Worm (Caenorhabditis elegans): ENCODE measurements around the gene nspb-1.
A peak's percentile ranks its signal among the peaks of the same experiment; 100 is the strongest.

Gene nspb-1

DNA sequence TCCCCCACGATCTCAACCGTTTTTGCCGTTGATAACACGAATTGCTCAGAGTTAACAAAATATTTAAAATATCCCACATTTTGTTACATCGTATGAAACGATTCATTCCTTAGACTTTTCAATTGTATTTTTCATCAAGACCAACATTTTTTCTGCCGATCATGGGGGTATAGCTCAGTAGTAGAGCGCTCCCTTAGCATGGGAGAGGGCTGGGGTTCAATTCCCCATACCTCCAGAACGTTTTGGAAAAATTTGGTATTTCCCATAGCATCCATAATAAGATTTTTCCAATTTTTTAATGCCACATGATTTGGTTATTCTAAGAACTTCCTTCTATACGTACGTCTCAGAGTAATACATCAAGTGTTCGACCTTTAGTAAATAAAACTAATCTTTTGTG lies 28.9 kb downstream of the nspb-1 start:
- TF ChIP-seq nhr-21 (tag; optimal IDR thresholded peaks at IDR 0.05) (no peak), elt-3 (tag; optimal IDR thresholded peaks at IDR 0.05) (no peak), C34F6.9 (tag; optimal IDR thresholded peaks at IDR 0.05) (no peak), R02D3.7 (tag; optimal IDR thresholded peaks at IDR 0.05) (no peak), zag-1 (tag; optimal IDR thresholded peaks at IDR 0.05) (no peak)

DNA sequence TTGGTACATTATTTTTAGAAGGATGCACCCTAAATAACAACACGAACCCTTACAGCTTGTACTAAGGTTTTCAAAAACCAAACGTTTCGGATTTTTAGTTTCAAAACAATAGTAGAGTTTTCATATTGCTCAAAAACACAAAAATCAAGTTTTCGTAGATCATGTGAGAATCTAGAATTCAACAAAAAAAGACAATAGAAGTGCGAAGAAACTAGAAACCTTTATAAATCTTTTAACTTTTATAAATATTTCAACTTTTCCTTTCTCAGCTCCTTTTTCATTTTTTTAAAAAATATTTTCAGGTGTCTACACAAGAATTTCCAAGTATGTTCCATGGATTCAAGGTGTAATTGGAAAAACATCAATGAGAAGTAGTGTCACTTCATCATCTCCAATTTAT lies 30.5 kb downstream of the nspb-1 start, which contains the start of gene best-9:
best-9 (plus strand) TSS at position 301 of the 400 bp plus-strand sequence.
- TF ChIP-seq ceh-16 (tag; optimal IDR thresholded peaks at IDR 0.05) (no peak), mdl-1 (tag; optimal IDR thresholded peaks at IDR 0.05) (no peak), nhr-21 (tag; optimal IDR thresholded peaks at IDR 0.05) (no peak), crh-2 (tag; optimal IDR thresholded peaks at IDR 0.05) (no peak), nhr-25 (tag; optimal IDR thresholded peaks at IDR 0.05) (no peak), aly-2 (tag; optimal IDR thresholded peaks at IDR 0.05) (no peak), unc-39 (tag; optimal IDR thresholded peaks at IDR 0.05) (no peak)

DNA sequence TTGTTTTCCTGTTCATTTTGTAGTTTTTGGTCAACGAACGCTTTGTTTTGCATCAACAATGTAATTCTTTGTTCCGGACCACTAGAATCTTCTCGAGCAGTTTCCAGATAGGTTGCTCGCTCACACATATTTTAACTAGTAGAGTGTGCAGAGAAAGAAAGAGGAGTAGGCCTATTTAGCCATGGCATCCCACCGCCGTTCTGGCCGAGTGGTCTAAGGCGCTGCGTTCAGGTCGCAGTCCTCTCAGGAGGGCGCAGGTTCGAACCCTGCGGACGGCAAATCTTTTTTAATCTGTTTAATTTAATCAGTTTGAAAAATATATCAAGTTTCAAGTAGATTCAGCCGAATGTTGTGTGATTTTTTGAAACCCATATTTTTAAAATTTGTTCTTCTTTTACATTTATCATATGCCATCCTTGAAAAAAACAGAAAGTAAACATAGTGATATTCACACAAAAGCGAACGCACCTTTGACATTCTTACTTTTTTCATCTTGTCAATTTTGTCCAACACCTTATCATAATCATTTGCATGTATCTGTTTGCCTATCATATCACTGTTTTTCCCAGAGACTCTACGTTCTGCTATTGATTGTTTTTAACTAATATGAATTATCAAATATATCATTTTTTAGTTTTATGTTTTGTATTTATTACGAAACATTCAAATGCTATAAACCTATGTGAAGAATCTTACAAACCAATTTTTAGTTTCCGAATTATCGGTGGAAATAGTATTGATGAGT lies 34.1 kb downstream of the nspb-1 start, which contains the start of gene try-3:
try-3 (plus strand) TSS at position 532 of the 745 bp plus-strand sequence.
- TF ChIP-seq alr-1 (tag; optimal IDR thresholded peaks at IDR 0.05) (no peak), nhr-6 (tag; optimal IDR thresholded peaks at IDR 0.05) (no peak), F13H6.1 (tag; optimal IDR thresholded peaks at IDR 0.05) (peak; percentile 61), unc-39 (tag; optimal IDR thresholded peaks at IDR 0.05) (no peak), zag-1 (tag; optimal IDR thresholded peaks at IDR 0.05) (peak; percentile 26), nhr-25 (tag; optimal IDR thresholded peaks at IDR 0.05) (peak; percentile 19), lsy-2 (tag; optimal IDR thresholded peaks at IDR 0.05) (peak; percentile 44 to 70), mdl-1 (tag; optimal IDR thresholded peaks at IDR 0.05) (peak in 1 of 2 experiments; percentile 60), ztf-4 (tag; optimal IDR thresholded peaks at IDR 0.05) (peak; percentile 34), C34F6.9 (tag; optimal IDR thresholded peaks at IDR 0.05) (peak; percentile 77), lin-39 (tag; optimal IDR thresholded peaks at IDR 0.05) (no peak), egl-27 (tag; optimal IDR thresholded peaks at IDR 0.05) (peak; percentile 21), Y55F3AM.14 (GFP tag; optimal IDR thresholded peaks at IDR 0.05) (peak; percentile 24), nhr-23 (tag; optimal IDR thresholded peaks at IDR 0.05) (no peak), lin-11 (tag; optimal IDR thresholded peaks at IDR 0.05) (peak; percentile 56), nhr-21 (tag; optimal IDR thresholded peaks at IDR 0.05) (peak; percentile 15), lin-13 (GFP tag; optimal IDR thresholded peaks at IDR 0.05) (peak; percentile 72), crh-2 (tag; optimal IDR thresholded peaks at IDR 0.05) (peak; percentile 78), fos-1 (tag; optimal IDR thresholded peaks at IDR 0.05) (peak; percentile 33), sma-9 (GFP tag; optimal IDR thresholded peaks at IDR 0.05) (peak; percentile 70), sma-9 (tag; optimal IDR thresholded peaks at IDR 0.05) (no peak), nhr-12 (tag; optimal IDR thresholded peaks at IDR 0.05) (no peak), unc-55 (GFP tag; optimal IDR thresholded peaks at IDR 0.05) (peak; percentile 69), nhr-237 (tag; optimal IDR thresholded peaks at IDR 0.05) (no peak), nhr-129 (tag; optimal IDR thresholded peaks at IDR 0.05) (peak; percentile 73), gmeb-1 (tag; optimal IDR thresholded peaks at IDR 0.05) (peak; percentile 56), blmp-1 (tag; optimal IDR thresholded peaks at IDR 0.05; ENCODE audit: insufficient read depth) (peak; percentile 12), sma-3 (GFP tag; optimal IDR thresholded peaks at IDR 0.05) (peak; percentile 64)

ce11 chrIV:6555388-6556330 lies 35.3 kb downstream of the nspb-1 start, which contains the start of gene paqr-1:
Gene paqr-1, minus strand, starts transcription at chrIV:6555438.
- TF ChIP-seq crh-2 (tag; optimal IDR thresholded peaks at IDR 0.05): peak; percentile 14
- TF ChIP-seq C34F6.9 (tag; optimal IDR thresholded peaks at IDR 0.05): peak; percentile 53
- TF ChIP-seq sma-9 (GFP tag; optimal IDR thresholded peaks at IDR 0.05): peak; percentile 88
- TF ChIP-seq sma-9 (tag; optimal IDR thresholded peaks at IDR 0.05): no peak
- TF ChIP-seq nhr-11 (tag; optimal IDR thresholded peaks at IDR 0.05): no peak
- no peak for TF ChIP-seq nhr-23 (tag; optimal IDR thresholded peaks at IDR 0.05)
- peak in 1 of 2 experiments; percentile 51 for TF ChIP-seq lsy-2 (tag; optimal IDR thresholded peaks at IDR 0.05)
- TF ChIP-seq mdl-1 (tag; optimal IDR thresholded peaks at IDR 0.05): peak in 1 of 2 experiments; percentile 40
- no peak for TF ChIP-seq snpc-4 (tag; optimal IDR thresholded peaks at IDR 0.05)
- TF ChIP-seq lin-11 (tag; optimal IDR thresholded peaks at IDR 0.05): no peak
- peak; percentile 31 for TF ChIP-seq nhr-129 (tag; optimal IDR thresholded peaks at IDR 0.05)
- no peak for TF ChIP-seq lin-13 (GFP tag; optimal IDR thresholded peaks at IDR 0.05)
- TF ChIP-seq blmp-1 (tag; optimal IDR thresholded peaks at IDR 0.05; ENCODE audit: insufficient read depth): peak; percentile 64
- TF ChIP-seq fos-1 (tag; optimal IDR thresholded peaks at IDR 0.05): peak; percentile 14
- no peak for TF ChIP-seq nhr-6 (tag; optimal IDR thresholded peaks at IDR 0.05)
- peak; percentile 36 for TF ChIP-seq gmeb-1 (tag; optimal IDR thresholded peaks at IDR 0.05)
- no peak for TF ChIP-seq Y55F3AM.14 (GFP tag; optimal IDR thresholded peaks at IDR 0.05)
- TF ChIP-seq elt-3 (tag; optimal IDR thresholded peaks at IDR 0.05): no peak
- TF ChIP-seq sma-3 (GFP tag; optimal IDR thresholded peaks at IDR 0.05): no peak
- TF ChIP-seq unc-55 (GFP tag; optimal IDR thresholded peaks at IDR 0.05): peak; percentile 84

Measured in whole organism, L2 larva.